Fruit fly (Drosophila melanogaster): ENCODE measurements around the gene Charon.
A peak's percentile ranks its signal among the peaks of the same experiment; 100 is the strongest.

Charon gene

DNA sequence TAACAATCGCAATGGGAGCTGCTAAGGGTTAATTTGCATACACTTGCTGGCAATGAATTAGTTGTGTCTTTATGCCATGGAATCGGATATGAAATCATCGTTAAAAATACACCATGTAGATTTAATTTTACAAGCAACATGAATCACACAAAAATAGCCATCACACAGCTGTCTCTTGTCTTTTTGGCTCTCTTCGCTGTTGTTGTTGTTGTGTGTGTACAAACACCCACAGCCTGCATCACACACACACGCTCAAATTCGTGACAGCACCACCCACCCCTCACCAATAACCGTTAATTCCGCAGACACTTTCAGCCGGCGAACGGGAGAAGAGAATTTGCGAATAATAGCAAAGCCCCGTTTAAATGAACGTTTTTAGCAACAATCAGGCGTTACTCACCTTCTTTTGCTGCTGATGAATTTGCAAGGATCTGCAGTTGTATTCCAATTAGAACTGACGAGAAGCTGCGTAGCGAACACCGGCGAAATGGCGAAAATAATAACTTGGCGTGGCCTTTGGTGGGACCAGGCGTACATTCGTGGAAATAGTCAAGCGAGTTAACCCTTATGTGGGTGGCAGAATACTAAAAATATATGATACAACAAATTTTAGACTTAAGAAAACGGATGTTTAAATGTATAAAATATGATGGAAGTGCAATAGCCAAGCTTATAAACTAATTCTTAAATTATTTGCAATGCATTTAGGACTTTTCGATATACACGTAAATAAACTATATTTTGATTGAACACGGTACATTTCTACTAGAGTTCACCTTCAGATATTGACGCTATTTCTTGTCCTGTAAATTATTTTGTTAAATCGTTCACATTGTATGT, 14.7 kb downstream of the Charon start, which contains the start of gene capt:
capt (minus strand) TSS at position 584 of the 840 bp plus-strand sequence.
- TF ChIP-seq Dll (optimal IDR thresholded peaks at IDR 0.05) (no peak), EcR (GFP tag; optimal IDR thresholded peaks at IDR 0.05) (no peak), CG8478 (optimal IDR thresholded peaks at IDR 0.05) (no peak), usp (GFP tag; optimal IDR thresholded peaks at IDR 0.05) (no peak), psq (optimal IDR thresholded peaks at IDR 0.05) (no peak), pan (optimal IDR thresholded peaks at IDR 0.05) (no peak)

- TF ChIP-seq Dll (optimal IDR thresholded peaks at IDR 0.05) (no peak), CG8478 (optimal IDR thresholded peaks at IDR 0.05) (no peak), pan (optimal IDR thresholded peaks at IDR 0.05) (no peak)
Observed at dm6 chr2L:1157357-1157678, 15.3 kb downstream of the Charon start.

- no peak for TF ChIP-seq psq (optimal IDR thresholded peaks at IDR 0.05)
- no peak for TF ChIP-seq usp (GFP tag; optimal IDR thresholded peaks at IDR 0.05)
- no peak for TF ChIP-seq EcR (GFP tag; optimal IDR thresholded peaks at IDR 0.05)
- TF ChIP-seq pan (optimal IDR thresholded peaks at IDR 0.05): no peak
- TF ChIP-seq CG8478 (optimal IDR thresholded peaks at IDR 0.05): no peak
- TF ChIP-seq Dll (optimal IDR thresholded peaks at IDR 0.05): no peak
Observed at dm6 chr2L:1156592-1157249, 15.9 kb downstream of the Charon start.

- no peak for TF ChIP-seq usp (GFP tag; optimal IDR thresholded peaks at IDR 0.05)
- TF ChIP-seq CG8478 (optimal IDR thresholded peaks at IDR 0.05): no peak
- TF ChIP-seq EcR (GFP tag; optimal IDR thresholded peaks at IDR 0.05): no peak
- TF ChIP-seq pan (optimal IDR thresholded peaks at IDR 0.05): no peak
- no peak for TF ChIP-seq Dll (optimal IDR thresholded peaks at IDR 0.05)
- TF ChIP-seq psq (optimal IDR thresholded peaks at IDR 0.05): no peak
Observed at dm6 chr2L:1152693-1153092, 19.9 kb downstream of the Charon start.

dm6 chr2L:1150554-1150953, 22.1 kb downstream of the Charon start, which contains the start of the genes Tfb4 and Vps29:
Tfb4 (minus strand) TSS chr2L:1150677.
Vps29 (plus strand) TSS chr2L:1150766.
- TF ChIP-seq pan (optimal IDR thresholded peaks at IDR 0.05) (no peak), psq (optimal IDR thresholded peaks at IDR 0.05) (no peak), usp (GFP tag; optimal IDR thresholded peaks at IDR 0.05) (no peak), Dll (optimal IDR thresholded peaks at IDR 0.05) (no peak), CG8478 (optimal IDR thresholded peaks at IDR 0.05) (no peak), EcR (GFP tag; optimal IDR thresholded peaks at IDR 0.05) (no peak)

dm6 chr2L:1147656-1148055, 24.9 kb downstream of the Charon start:
- TF ChIP-seq usp (GFP tag; optimal IDR thresholded peaks at IDR 0.05): no peak

DNA sequence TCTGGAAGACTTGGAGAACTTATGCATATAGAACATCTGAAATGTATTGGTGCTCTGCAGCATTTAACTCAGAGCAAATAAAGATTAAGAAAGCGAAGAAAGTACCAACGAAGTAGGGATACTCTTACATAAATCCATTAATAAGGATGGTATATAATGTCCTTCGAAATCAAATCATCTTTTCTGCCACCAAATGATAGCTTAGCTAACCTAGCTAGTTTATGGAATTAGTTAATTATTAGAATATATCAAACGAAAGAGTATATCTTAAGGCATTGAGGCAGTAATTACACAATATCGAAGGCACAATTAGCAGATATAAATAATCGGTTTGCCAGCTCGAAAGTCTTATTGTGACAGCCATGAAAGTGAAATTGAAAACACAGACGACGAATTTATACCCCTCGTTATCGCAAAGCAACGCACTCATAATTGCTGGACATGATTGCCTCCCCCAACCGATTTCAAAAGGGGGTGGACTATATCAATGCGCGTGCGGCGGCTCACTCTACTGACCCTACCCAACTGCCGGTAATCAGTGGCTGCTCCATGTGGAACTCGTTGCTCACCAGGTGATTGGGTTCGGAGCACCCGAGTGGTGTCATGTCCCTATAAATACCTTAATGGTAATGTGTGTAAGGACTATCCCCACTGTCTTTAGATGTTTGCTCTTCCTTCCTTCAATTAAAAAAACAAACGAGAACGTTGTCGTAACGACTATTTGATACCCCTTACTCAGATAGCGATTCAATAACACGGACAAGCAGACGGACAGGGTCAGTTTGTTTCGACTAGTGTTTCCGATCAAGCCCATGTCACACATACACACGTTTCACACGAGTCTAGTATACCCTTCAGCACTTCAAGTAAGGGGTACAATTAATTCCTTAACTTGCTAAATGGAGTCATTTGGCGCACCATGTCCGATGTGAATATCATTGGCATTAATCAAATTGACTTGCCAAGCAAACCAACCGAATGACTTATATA, 27.9 kb downstream of the Charon start:
- TF ChIP-seq Dll (optimal IDR thresholded peaks at IDR 0.05): no peak
- no peak for TF ChIP-seq CG8478 (optimal IDR thresholded peaks at IDR 0.05)
- no peak for TF ChIP-seq EcR (GFP tag; optimal IDR thresholded peaks at IDR 0.05)
- peak; percentile 75 for TF ChIP-seq pan (optimal IDR thresholded peaks at IDR 0.05)

DNA sequence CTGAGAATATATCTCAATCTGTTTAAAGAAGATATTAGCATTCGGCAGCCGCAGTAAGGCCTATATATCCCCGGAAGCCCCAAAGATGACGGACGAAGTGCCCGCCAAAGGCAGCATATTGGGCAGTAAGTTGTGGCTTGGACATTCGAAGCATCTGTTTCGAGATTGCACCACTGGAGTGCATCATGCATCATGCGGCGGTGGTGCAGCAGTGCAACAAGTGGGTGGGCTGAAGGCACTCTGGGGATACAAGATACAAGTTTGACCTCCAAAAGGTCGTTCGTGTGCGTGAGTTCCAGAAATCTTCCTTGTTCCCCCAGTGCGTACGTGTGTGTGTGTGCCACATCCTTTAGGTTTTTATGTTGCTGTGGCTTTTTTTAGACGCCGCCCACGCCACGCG, 29.3 kb downstream of the Charon start:
- TF ChIP-seq usp (GFP tag; optimal IDR thresholded peaks at IDR 0.05) (no peak), EcR (GFP tag; optimal IDR thresholded peaks at IDR 0.05) (no peak), psq (optimal IDR thresholded peaks at IDR 0.05) (no peak), Dll (optimal IDR thresholded peaks at IDR 0.05) (no peak), CG8478 (optimal IDR thresholded peaks at IDR 0.05) (no peak), pan (optimal IDR thresholded peaks at IDR 0.05) (no peak)

dm6 chr2L:1142730-1143281, 29.8 kb downstream of the Charon start, which contains the start of gene MFS3:
MFS3 (plus strand) TSS chr2L:1143201.
- no peak for TF ChIP-seq pan (optimal IDR thresholded peaks at IDR 0.05)
- TF ChIP-seq Dll (optimal IDR thresholded peaks at IDR 0.05): peak; percentile 18
- TF ChIP-seq CG8478 (optimal IDR thresholded peaks at IDR 0.05): no peak

DNA sequence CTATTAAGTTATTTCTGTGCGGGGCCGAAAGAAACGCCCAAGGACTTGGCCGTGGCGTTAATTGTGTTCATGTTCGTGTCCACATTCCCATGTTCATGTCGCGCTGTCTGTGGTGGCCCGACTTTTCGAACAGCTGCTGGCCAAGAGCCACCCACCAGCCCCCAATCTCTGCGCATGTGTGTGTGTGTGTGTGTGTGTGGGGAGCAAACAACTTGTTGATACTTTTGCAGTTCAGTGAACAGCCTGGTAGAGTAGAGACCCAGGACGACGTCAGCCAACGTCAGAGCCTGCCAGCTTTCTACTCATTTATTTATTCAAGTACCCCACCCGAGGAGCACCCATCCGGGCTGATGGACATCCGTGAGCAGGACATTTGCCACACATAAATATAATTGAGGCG, 35.6 kb downstream of the Charon start:
- TF ChIP-seq pan (optimal IDR thresholded peaks at IDR 0.05): no peak
- no peak for TF ChIP-seq EcR (GFP tag; optimal IDR thresholded peaks at IDR 0.05)
- no peak for TF ChIP-seq usp (GFP tag; optimal IDR thresholded peaks at IDR 0.05)
- TF ChIP-seq psq (optimal IDR thresholded peaks at IDR 0.05): no peak
- TF ChIP-seq CG8478 (optimal IDR thresholded peaks at IDR 0.05): no peak
- TF ChIP-seq Dll (optimal IDR thresholded peaks at IDR 0.05): no peak

DNA sequence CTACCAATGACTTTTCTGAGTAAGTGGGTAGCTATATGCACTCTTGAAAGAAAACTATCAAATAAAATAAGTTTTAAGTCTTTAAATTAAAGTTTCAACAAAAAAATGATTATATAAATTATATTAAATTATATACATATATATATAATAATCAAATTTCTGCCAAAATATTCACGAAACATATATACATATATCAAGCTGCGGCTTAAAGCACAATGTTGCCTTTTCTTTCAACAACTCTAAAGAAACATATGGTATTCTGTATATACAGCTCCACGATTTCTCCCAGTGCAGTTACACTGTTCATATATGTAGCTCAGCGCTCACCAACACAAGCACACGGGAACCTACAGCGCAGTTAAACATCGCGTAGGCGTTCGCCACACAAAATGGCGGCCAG, 37.1 kb downstream of the Charon start:
- TF ChIP-seq pan (optimal IDR thresholded peaks at IDR 0.05) (no peak), EcR (GFP tag; optimal IDR thresholded peaks at IDR 0.05) (no peak)
